Worm (Caenorhabditis elegans) whole organism, L2 larva: Measurements from ENCODE around the gene W02H5.8.

Experiments used
- C34F6.9 ChIP-seq: fragments of 150-350 bp; optimal IDR thresholded peaks from 2 replicates; lab custom pipeline; 2014; ENCODE audit warnings: missing biosample characterization, missing genetic modification characterization
- R02D3.7 ChIP-seq: fragments of 150-350 bp; optimal IDR thresholded peaks from 2 replicates; lab custom pipeline; 2014; ENCODE audit warnings: missing biosample characterization, missing genetic modification characterization
- Y55F3AM.14 ChIP-seq: fragments of 200-800 bp; sonication (Bioruptor generic); optimal IDR thresholded peaks from 2 replicates; lab custom pipeline; 2018; ENCODE audit warnings: mild to moderate bottlenecking, missing genetic modification characterization, missing compliant biosample characterization
- ZK546.5 ChIP-seq: sonication (generic microtip); optimal IDR thresholded peaks from 2 replicates; lab custom pipeline; 2017; ENCODE audit warnings: missing biosample characterization, missing genetic modification characterization
- alr-1 ChIP-seq: fragments of 150-350 bp; optimal IDR thresholded peaks from 2 replicates; lab custom pipeline; 2014; ENCODE audit warnings: missing biosample characterization, missing genetic modification characterization
- aly-2 ChIP-seq: fragments of 150-350 bp; optimal IDR thresholded peaks from 2 replicates; lab custom pipeline; 2014; ENCODE audit warnings: missing biosample characterization, missing genetic modification characterization
- ceh-82 ChIP-seq: fragments of 150-350 bp; optimal IDR thresholded peaks from 2 replicates; lab custom pipeline; 2014; ENCODE audit warnings: missing biosample characterization, missing genetic modification characterization
- crh-2 ChIP-seq: sonication (generic microtip); optimal IDR thresholded peaks from 2 replicates; lab custom pipeline; 2017; ENCODE audit warnings: missing biosample characterization, missing genetic modification characterization
- elt-1 ChIP-seq: fragments of 150-350 bp; optimal IDR thresholded peaks from 2 replicates; lab custom pipeline; 2014; ENCODE audit warnings: missing biosample characterization, missing genetic modification characterization
- fos-1 ChIP-seq: fragments of 150-350 bp; optimal IDR thresholded peaks from 2 replicates; lab custom pipeline; 2014; ENCODE audit warnings: missing biosample characterization, missing genetic modification characterization
- gmeb-1 ChIP-seq: fragments of 150-350 bp; optimal IDR thresholded peaks from 2 replicates; lab custom pipeline; 2014; ENCODE audit warnings: missing biosample characterization, missing genetic modification characterization
- lin-39 ChIP-seq: fragments of 150-350 bp; optimal IDR thresholded peaks from 2 replicates; lab custom pipeline; 2014; ENCODE audit warnings: missing biosample characterization, missing genetic modification reagents, missing genetic modification characterization
- lsy-2 ChIP-seq, 2 experiments: fragments of 150-350 bp in 1 of 2; sonication (generic microtip) in 1 of 2; optimal IDR thresholded peaks; 2 replicates each; lab custom pipeline; 2014 to 2017; ENCODE audit warnings: missing biosample characterization in 2 of 2, missing genetic modification characterization in 2 of 2
- mab-5 ChIP-seq: fragments of 150-350 bp; optimal IDR thresholded peaks from 2 replicates; lab custom pipeline; 2014; ENCODE audit warnings: missing biosample characterization, missing genetic modification characterization
- mdl-1 ChIP-seq, 2 experiments: fragments of 150-350 bp in 1 of 2; sonication (generic microtip) in 1 of 2; optimal IDR thresholded peaks; 2 replicates each; lab custom pipeline; 2017; ENCODE audit warnings: missing biosample characterization in 2 of 2, missing genetic modification characterization in 2 of 2
- nhr-10 ChIP-seq: sonication (generic microtip); optimal IDR thresholded peaks from 2 replicates; lab custom pipeline; 2017; ENCODE audit warnings: missing biosample characterization, missing genetic modification characterization
- nhr-11 ChIP-seq: fragments of 150-350 bp; optimal IDR thresholded peaks from 2 replicates; lab custom pipeline; 2014; ENCODE audit warnings: missing biosample characterization, missing genetic modification characterization
- nhr-12 ChIP-seq: fragments of 150-350 bp; optimal IDR thresholded peaks from 2 replicates; lab custom pipeline; 2014; ENCODE audit warnings: missing biosample characterization, missing genetic modification characterization
- nhr-129 ChIP-seq: fragments of 150-350 bp; optimal IDR thresholded peaks from 2 replicates; lab custom pipeline; 2014; ENCODE audit warnings: missing biosample characterization, missing genetic modification characterization
- nhr-21 ChIP-seq: fragments of 150-350 bp; optimal IDR thresholded peaks from 2 replicates; lab custom pipeline; 2014; ENCODE audit warnings: missing biosample characterization, missing genetic modification characterization
- nhr-23 ChIP-seq: fragments of 150-350 bp; optimal IDR thresholded peaks from 2 replicates; lab custom pipeline; 2014; ENCODE audit warnings: missing biosample characterization, missing genetic modification reagents, missing genetic modification characterization
- nhr-25 ChIP-seq: fragments of 150-350 bp; sonication (generic microtip); optimal IDR thresholded peaks from 3 replicates; lab custom pipeline; 2014; ENCODE audit warnings: missing biosample characterization, missing genetic modification characterization
- nhr-77 ChIP-seq: fragments of 150-350 bp; optimal IDR thresholded peaks from 2 replicates; lab custom pipeline; 2014; ENCODE audit warnings: missing biosample characterization, missing genetic modification characterization
- peb-1 ChIP-seq: fragments of 150-350 bp; optimal IDR thresholded peaks from 2 replicates; lab custom pipeline; 2014; ENCODE audit warnings: missing biosample characterization, missing genetic modification characterization
- sem-4 ChIP-seq: fragments of 150-350 bp; optimal IDR thresholded peaks from 2 replicates; lab custom pipeline; 2014; ENCODE audit warnings: missing biosample characterization, missing genetic modification reagents, missing genetic modification characterization
- snpc-4 ChIP-seq: fragments of 150-350 bp; optimal IDR thresholded peaks from 2 replicates; lab custom pipeline; 2014; ENCODE audit warnings: missing biosample characterization, missing genetic modification characterization
- unc-39 ChIP-seq: fragments of 150-350 bp; optimal IDR thresholded peaks from 2 replicates; lab custom pipeline; 2014; ENCODE audit warnings: missing biosample characterization, missing genetic modification characterization
- unc-55 ChIP-seq: fragments of 150-350 bp; sonication (generic microtip); optimal IDR thresholded peaks from 3 replicates; lab custom pipeline; 2014; ENCODE audit warnings: missing biosample characterization, missing genetic modification reagents, missing genetic modification characterization
- ztf-4 ChIP-seq: fragments of 150-350 bp; optimal IDR thresholded peaks from 2 replicates; lab custom pipeline; 2014; ENCODE audit warnings: missing biosample characterization, missing genetic modification characterization

Gene W02H5.8

DNA sequence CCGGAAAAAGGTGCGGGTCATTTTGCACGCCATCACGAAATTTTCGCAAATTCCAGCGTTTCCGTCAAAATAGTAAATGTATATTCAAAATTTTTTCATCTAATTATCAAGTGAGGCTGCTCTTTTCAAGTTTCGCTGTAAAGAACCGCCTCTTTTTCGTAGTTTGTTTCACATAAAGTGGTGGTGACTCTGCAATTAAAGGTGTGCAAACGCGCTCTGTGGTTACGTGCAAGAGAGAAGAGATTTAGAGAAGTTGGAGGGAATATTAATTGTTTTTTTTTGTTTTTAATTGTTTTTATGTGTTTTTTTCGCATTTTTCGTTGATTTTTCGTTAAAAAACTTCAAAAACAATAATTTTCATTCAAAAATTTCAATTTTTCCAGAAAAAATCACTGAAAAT is 20.1 kb upstream of the W02H5.8 start, which contains the start of gene W02G9.3 (continued):
- no peak for TF ChIP-seq ceh-82 (tag; lab: Kevin White, UChicago)
- no peak for TF ChIP-seq elt-1 (tag; lab: Kevin White, UChicago)
- peak; percentile 84 for TF ChIP-seq gmeb-1 (tag; lab: Kevin White, UChicago)
- TF ChIP-seq nhr-21: peak; percentile 43
- no peak for TF ChIP-seq unc-39 (tag; lab: Kevin White, UChicago)

DNA sequence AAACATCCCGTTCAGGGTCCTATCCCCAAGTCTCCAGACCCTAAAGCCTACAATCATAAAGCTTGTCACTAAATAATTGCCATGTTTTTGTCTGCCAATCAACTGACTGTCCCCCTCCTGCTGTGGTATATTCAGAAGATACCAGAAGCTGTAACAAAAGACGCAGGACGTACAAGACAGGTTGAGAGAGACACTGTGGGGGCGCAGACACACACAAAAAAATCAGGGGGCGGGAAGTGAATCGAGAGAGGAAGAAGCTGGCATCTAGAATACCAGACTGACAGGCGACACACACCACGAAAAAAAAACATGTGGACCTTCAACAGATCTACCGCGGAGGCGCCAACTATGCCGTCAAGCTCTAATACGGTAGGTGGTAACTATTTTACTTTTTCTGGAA is 18.7 kb upstream of the W02H5.8 start, which contains the start of gene kel-8:
Gene kel-8 (plus strand): TSS at position 301 of the 400 bp plus-strand sequence.
- TF ChIP-seq nhr-21 (no peak), nhr-25 (tag; lab: Kevin White, UChicago) (peak; percentile 28)
- TF ChIP-seq, all 48 proteins: peak for 1

- TF ChIP-seq mdl-1 (tag; optimal IDR thresholded peaks at IDR 0.05; lab: Kevin White, UChicago) (no peak), peb-1 (tag; lab: Kevin White, UChicago) (no peak), nhr-23 (tag; lab: Kevin White, UChicago) (no peak), alr-1 (tag; lab: Kevin White, UChicago) (no peak), ceh-82 (tag; lab: Kevin White, UChicago) (no peak), snpc-4 (tag; lab: Kevin White, UChicago) (no peak), aly-2 (tag; lab: Kevin White, UChicago) (no peak), sem-4 (tag; lab: Kevin White, UChicago) (no peak)
- TF ChIP-seq, all 48 proteins: peak for 0
Measured at ce11 chrV:2666600-2666999, 14.1 kb upstream of the W02H5.8 start, which contains the start of gene W02G9.4. TSS of gene W02G9.4 (plus strand) at chrV:2666900.

DNA sequence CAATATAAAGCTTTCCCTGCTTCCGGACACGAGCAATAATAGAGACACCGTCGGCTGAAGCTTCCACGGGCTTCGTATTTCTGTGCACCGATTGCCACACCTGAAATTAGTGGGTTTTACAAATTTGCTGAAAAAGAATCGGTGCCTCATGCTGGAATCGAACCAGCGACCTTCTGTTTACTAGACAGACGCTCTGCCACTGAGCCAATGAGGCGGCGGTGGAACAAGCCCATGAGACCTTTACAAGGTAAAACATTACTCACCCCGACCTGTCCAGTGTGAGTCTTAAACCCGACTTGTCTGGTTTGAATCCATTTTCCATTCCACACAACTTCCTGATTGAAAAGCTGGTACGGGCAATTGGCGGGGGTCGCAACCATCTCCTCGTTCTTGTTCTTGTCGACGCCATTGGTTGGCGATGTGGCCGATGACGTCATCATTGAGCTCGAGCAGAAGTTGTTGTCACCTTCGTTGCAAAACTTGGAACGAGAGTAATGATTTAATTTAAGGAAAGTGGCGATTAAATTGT is 12.1 kb upstream of the W02H5.8 start, which contains the start of gene ndx-2:
Gene ndx-2 (minus strand): TSS at position 479 of the 529 bp plus-strand sequence.
- TF ChIP-seq fos-1 (tag; lab: Kevin White, UChicago) (peak; percentile 14), ZK546.5 (tag; lab: Kevin White, UChicago) (no peak)
- TF ChIP-seq, all 48 proteins: peak for 1

DNA sequence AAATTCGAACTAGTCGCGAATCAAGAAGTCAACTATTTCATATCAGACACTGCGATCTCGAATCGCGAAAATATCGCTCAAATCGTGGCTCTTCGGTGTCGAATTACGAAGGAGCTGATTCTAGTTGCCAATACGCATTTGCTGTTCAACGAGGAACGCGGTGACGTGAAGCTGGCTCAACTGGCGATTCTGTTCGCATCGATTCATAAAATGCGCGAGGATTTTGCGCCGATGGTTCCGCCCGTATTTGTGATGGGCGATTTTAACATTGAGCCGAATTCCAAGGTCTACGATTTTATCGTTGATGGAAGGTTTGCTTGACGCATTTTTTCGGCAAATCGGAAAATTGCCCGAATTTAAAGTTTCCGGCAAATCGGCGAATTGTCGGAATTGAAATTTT is 8.0 kb upstream of the W02H5.8 start:
- no peak for TF ChIP-seq lsy-2 (tag; optimal IDR thresholded peaks at IDR 0.05; lab: Kevin White, UChicago)
- no peak for TF ChIP-seq C34F6.9 (tag; lab: Kevin White, UChicago)
- TF ChIP-seq nhr-10 (tag; lab: Kevin White, UChicago): no peak
- no peak for TF ChIP-seq nhr-12 (tag; lab: Kevin White, UChicago)
- no peak for TF ChIP-seq nhr-77 (tag; lab: Kevin White, UChicago)
- TF ChIP-seq mab-5 (tag; lab: Kevin White, UChicago): no peak
- TF ChIP-seq lin-39 (tag; lab: Kevin White, UChicago): no peak
- TF ChIP-seq Y55F3AM.14: no peak

ce11 chrV:2657682-2658081 is 5.2 kb upstream of the W02H5.8 start:
- TF ChIP-seq crh-2 (peak; percentile 16), C34F6.9 (tag; lab: Kevin White, UChicago) (peak; percentile 17), gmeb-1 (tag; lab: Kevin White, UChicago) (peak; percentile 35), nhr-129 (tag; lab: Kevin White, UChicago) (no peak), unc-55 (GFP tag; lab: Kevin White, UChicago) (peak; percentile 22), nhr-25 (tag; lab: Kevin White, UChicago) (no peak), nhr-23 (tag; lab: Kevin White, UChicago) (no peak), lsy-2 (tag; optimal IDR thresholded peaks at IDR 0.05; lab: Kevin White, UChicago) (peak in 1 of 2 experiments; percentile 46)

- no peak for TF ChIP-seq mab-5 (tag; lab: Kevin White, UChicago)
- TF ChIP-seq crh-2: no peak
- no peak for TF ChIP-seq nhr-11 (tag; lab: Kevin White, UChicago)
- TF ChIP-seq R02D3.7 (tag; lab: Kevin White, UChicago): no peak
- TF ChIP-seq ztf-4 (tag; lab: Kevin White, UChicago): no peak
- no peak for TF ChIP-seq alr-1 (tag; lab: Kevin White, UChicago)
- no peak for TF ChIP-seq unc-55 (GFP tag; lab: Kevin White, UChicago)
Measured at ce11 chrV:2656159-2656558, 3.7 kb upstream of the W02H5.8 start.
